Fruit fly (Drosophila melanogaster) whole organism, pupa: Measurements from ENCODE around the gene cher.

Experiments
- CG32121 ChIP-seq: fragments of 200-800 bp; sonication (Bioruptor generic); IDR thresholded peaks from 2 replicates; pipeline ENCODE4 v1.3.6; 2022; ENCODE audit warnings: missing biosample characterization, missing genetic modification characterization
- CG34367 ChIP-seq: fragments of 200-800 bp; sonication (Bioruptor generic); optimal IDR thresholded peaks from 2 replicates; lab custom pipeline; 2018; ENCODE audit warnings: missing biosample characterization, mild to moderate bottlenecking, missing genetic modification characterization
- CG4496 ChIP-seq: fragments of 200-800 bp; sonication (Bioruptor generic); IDR thresholded peaks from 3 replicates; pipeline ENCODE4 v1.3.6; 2022; ENCODE audit warnings: missing biosample characterization, missing genetic modification characterization
- EcR ChIP-seq: fragments of 200-800 bp; sonication (Bioruptor generic); optimal IDR thresholded peaks from 3 replicates; lab custom pipeline; 2019; ENCODE audit warnings: missing biosample characterization, missing genetic modification characterization, mild to moderate bottlenecking, moderate library complexity, missing genetic modification reagents
- gl ChIP-seq: fragments of 200-800 bp; sonication (Bioruptor generic); optimal IDR thresholded peaks from 2 replicates; lab custom pipeline; 2018; ENCODE audit warnings: missing biosample characterization, mild to moderate bottlenecking, missing genetic modification characterization

- no peak for TF ChIP-seq CG32121 (GFP tag; lab: Robert Waterston, UW)
- TF ChIP-seq CG34367 (tag; lab: Kevin White, UChicago) = no peak
- TF ChIP-seq EcR (GFP tag; lab: Kevin White, UChicago) = no peak
- no peak for TF ChIP-seq CG4496 (GFP tag; lab: Robert Waterston, UW)
- no peak for TF ChIP-seq gl
Observed at dm6 chr3R:17120165-17120564, 5.0 kb downstream of the cher start, which contains the start of gene CG34278.
